Worm (Caenorhabditis elegans): Measurements from ENCODE around the gene srt-54.
"Not testable (repeated sequence)": the region's sequence is repeated elsewhere in the genome, so short reads cannot be mapped to it uniquely, and the experiment has no call there.

The srt-54 gene

ce11 chrII:98894-99293 is 18.1 kb upstream of the srt-54 start, which contains the start of gene C50D2.10:
C50D2.10 (plus strand) TSS chrII:99138.
- not testable (repeated sequence) for TF ChIP-seq unc-55 (GFP tag; optimal IDR thresholded peaks at IDR 0.05); ceh-30 (tag; optimal IDR thresholded peaks at IDR 0.05); Y22D7AL.16 (tag; optimal IDR thresholded peaks at IDR 0.05)

DNA sequence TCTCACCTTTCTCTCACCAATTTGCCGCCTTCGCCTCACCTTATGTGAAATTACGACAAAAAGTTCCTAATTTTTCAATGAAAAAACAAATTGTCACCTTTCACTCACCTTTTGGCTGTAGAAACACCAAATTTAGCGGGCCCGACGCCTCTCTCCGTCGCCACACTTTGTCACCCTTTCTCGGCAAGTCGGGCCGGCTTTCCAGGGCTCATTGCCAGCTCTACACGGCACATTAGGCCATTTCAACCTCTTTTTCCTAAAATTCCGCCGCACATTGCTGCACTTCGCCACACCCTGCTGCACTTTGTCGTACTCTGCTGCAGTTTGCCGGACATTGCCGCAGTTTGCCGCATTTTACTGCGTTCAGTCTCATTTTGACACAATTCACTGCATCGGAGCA is 15.8 kb upstream of the srt-54 start:
- TF ChIP-seq ref-2 (tag; optimal IDR thresholded peaks at IDR 0.05): no peak
- TF ChIP-seq ceh-2 (tag; optimal IDR thresholded peaks at IDR 0.05): no peak
- no peak for TF ChIP-seq unc-3 (GFP tag; conservative IDR thresholded peaks at IDR 0.05)
- no peak for TF ChIP-seq unc-3 (tag; optimal IDR thresholded peaks at IDR 0.05)
- TF ChIP-seq sox-4 (tag; optimal IDR thresholded peaks at IDR 0.05): no peak
- no peak for TF ChIP-seq ceh-18 (tag; optimal IDR thresholded peaks at IDR 0.05)
- no peak for TF ChIP-seq ceh-31 (tag; optimal IDR thresholded peaks at IDR 0.05)
- TF ChIP-seq tbx-2 (tag; optimal IDR thresholded peaks at IDR 0.05): no peak
- TF ChIP-seq che-1 (tag; optimal IDR thresholded peaks at IDR 0.05): no peak
- no peak for TF ChIP-seq hlh-15 (tag; optimal IDR thresholded peaks at IDR 0.05)
- no peak for TF ChIP-seq ceh-9 (tag; optimal IDR thresholded peaks at IDR 0.05)
- TF ChIP-seq pha-2 (tag; optimal IDR thresholded peaks at IDR 0.05): no peak
- no peak for TF ChIP-seq ceh-6 (GFP tag; optimal IDR thresholded peaks at IDR 0.05)
- no peak for TF ChIP-seq odd-2 (tag; optimal IDR thresholded peaks at IDR 0.05)
- TF ChIP-seq eyg-1 (tag; optimal IDR thresholded peaks at IDR 0.05): no peak

DNA sequence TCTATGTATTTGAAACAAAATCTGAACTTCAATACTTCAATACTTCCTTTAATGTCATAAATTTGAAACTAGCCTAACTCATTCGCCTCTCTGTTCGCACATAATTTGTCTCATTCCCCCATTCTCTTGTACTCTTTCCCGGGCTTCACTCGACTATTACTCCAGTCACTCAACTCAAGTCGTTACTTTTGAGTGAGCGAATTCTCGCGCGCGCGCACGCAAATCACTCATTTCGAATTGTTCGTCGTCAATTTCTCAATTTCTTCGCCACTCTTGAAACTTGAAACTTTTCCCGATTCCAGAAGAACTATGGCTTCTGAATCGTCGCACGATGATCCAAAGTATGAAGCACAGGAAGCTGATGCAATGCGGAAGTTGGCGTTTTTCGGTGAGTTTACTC is 12.8 kb upstream of the srt-54 start, which contains the start of gene col-68:
Gene col-68, plus strand, starts transcription at position 301 of the 400 bp plus-strand sequence.
- TF ChIP-seq unc-86 (tag; optimal IDR thresholded peaks at IDR 0.05): no peak
- no peak for TF ChIP-seq mec-3 (tag; optimal IDR thresholded peaks at IDR 0.05; ENCODE audit: borderline replicate concordance)
- TF ChIP-seq Y22D7AL.16 (tag; optimal IDR thresholded peaks at IDR 0.05): no peak
- TF ChIP-seq ets-4 (tag; optimal IDR thresholded peaks at IDR 0.05): no peak
- TF ChIP-seq pha-4 (tag; optimal IDR thresholded peaks at IDR 0.05): no peak
- TF ChIP-seq pros-1 (tag; optimal IDR thresholded peaks at IDR 0.05): no peak
- no peak for TF ChIP-seq lin-11 (tag; optimal IDR thresholded peaks at IDR 0.05)
- no peak for TF ChIP-seq ceh-34 (tag; optimal IDR thresholded peaks at IDR 0.05)
- no peak for TF ChIP-seq fax-1 (tag; optimal IDR thresholded peaks at IDR 0.05)
- TF ChIP-seq gmeb-2 (tag; optimal IDR thresholded peaks at IDR 0.05): no peak
- no peak for TF ChIP-seq hlh-6 (tag; optimal IDR thresholded peaks at IDR 0.05)
- no peak for TF ChIP-seq nhr-232 (tag; optimal IDR thresholded peaks at IDR 0.05)
- no peak for TF ChIP-seq F13H6.1 (tag; optimal IDR thresholded peaks at IDR 0.05)
- TF ChIP-seq ref-2 (tag; optimal IDR thresholded peaks at IDR 0.05): no peak
- no peak for TF ChIP-seq ceh-31 (tag; optimal IDR thresholded peaks at IDR 0.05)

- no peak for TF ChIP-seq pqm-1 (tag; optimal IDR thresholded peaks at IDR 0.05)
Observed at ce11 chrII:105327-105882, 11.6 kb upstream of the srt-54 start.

- TF ChIP-seq sdc-2 (tag; optimal IDR thresholded peaks at IDR 0.05) (no peak), ref-2 (tag; optimal IDR thresholded peaks at IDR 0.05) (no peak), Y22D7AL.16 (tag; optimal IDR thresholded peaks at IDR 0.05) (no peak), ama-1 (optimal IDR thresholded peaks at IDR 0.05) (no peak)
Observed at ce11 chrII:105889-106288, 11.1 kb upstream of the srt-54 start, which contains the start of gene txt-1. txt-1 (plus strand) TSS chrII:106189.

DNA sequence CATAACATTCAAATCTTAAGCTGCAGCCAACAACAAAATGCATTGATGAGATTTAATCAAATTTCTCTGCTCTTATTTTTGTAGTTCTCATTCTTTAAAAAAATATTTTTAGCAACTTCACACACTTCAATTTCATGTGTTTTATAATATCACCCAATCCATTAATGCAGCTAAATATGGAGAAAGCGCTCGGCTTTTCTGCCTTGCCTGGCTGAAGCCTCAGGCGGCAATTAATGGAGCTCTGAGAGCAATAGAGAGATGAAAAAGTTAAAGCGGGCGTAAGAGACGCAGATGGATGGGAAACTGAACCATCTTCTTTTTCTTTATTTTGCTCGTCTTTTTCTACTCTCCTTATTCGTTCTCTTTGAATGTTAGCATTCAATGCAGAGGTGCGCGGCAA is 9.3 kb upstream of the srt-54 start:
- TF ChIP-seq rnt-1 (tag; optimal IDR thresholded peaks at IDR 0.05): no peak
- no peak for TF ChIP-seq ceh-6 (GFP tag; optimal IDR thresholded peaks at IDR 0.05)
- TF ChIP-seq unc-42 (tag; optimal IDR thresholded peaks at IDR 0.05): peak; percentile 54
- no peak for TF ChIP-seq ztf-16 (tag; optimal IDR thresholded peaks at IDR 0.05)
- no peak for TF ChIP-seq ahr-1 (tag; optimal IDR thresholded peaks at IDR 0.05)
- TF ChIP-seq ceh-34 (tag; optimal IDR thresholded peaks at IDR 0.05): no peak
